Worm (Caenorhabditis elegans): ENCODE data around the gene C01G12.7.

C01G12.7 gene

DNA sequence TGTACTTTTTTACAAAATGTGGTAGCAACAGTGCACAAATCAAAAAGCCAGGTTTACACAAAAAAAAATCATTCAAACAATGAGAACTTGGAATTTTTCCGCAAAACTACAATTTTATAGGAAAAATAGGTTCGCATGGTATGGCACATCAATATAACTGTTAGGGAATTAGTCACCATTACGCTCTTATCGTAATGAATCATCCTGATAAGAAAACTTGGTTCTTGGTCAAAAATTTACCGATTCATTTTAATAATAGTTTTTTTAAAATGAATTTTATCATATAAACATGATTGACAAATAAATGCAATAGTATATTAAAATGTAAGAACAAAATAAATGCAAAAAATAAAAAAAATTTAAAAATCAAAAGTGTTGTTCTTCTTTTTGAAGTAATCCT, 51.1 kb downstream of the C01G12.7 start:
- TF ChIP-seq ceh-48 (tag; optimal IDR thresholded peaks at IDR 0.05) (no peak), dmd-4 (tag; optimal IDR thresholded peaks at IDR 0.05; ENCODE audit: borderline replicate concordance) (no peak), madf-2 (tag; optimal IDR thresholded peaks at IDR 0.05) (no peak), zip-5 (tag; optimal IDR thresholded peaks at IDR 0.05) (no peak), ceh-22 (tag; optimal IDR thresholded peaks at IDR 0.05) (no peak), elt-2 (tag; optimal IDR thresholded peaks at IDR 0.05) (peak; percentile 44)
